Worm (Caenorhabditis elegans): ENCODE results near the gene ttr-9.

The ttr-9 gene

DNA sequence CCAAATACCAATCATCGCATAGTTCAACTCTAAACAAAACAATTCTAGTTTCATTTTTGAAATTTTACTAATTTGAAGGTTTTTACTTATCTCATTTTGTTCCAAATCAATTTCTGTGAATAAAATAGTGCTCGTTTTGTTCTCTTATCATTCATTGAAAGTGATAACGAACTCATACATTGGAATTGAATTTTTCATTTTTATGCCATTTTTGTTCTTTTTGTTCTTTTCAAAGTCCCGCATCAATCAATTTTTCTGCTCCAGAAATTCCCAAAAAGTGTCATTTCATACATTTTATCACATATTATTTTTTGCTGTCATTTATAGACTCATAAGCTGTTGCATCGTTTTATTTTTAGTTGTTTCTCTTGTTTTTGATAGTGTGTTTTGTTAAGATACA, 31.3 kb upstream of the ttr-9 start (continued):
- TF ChIP-seq dmd-9 (GFP tag; IDR thresholded peaks at IDR 0.05) (no peak), zfp-2 (tag; optimal IDR thresholded peaks at IDR 0.05) (no peak), ceh-44 (GFP tag; IDR thresholded peaks at IDR 0.05) (no peak), Y75B8A.6 (GFP tag; IDR thresholded peaks at IDR 0.05) (no peak), spr-3 (GFP tag; optimal IDR thresholded peaks at IDR 0.05) (no peak), jun-1 (tag; optimal IDR thresholded peaks at IDR 0.05) (no peak), ceh-20 (GFP tag; IDR thresholded peaks at IDR 0.05) (no peak), unc-130 (GFP tag; optimal IDR thresholded peaks at IDR 0.05) (no peak), hlh-30 (tag; optimal IDR thresholded peaks at IDR 0.05; ENCODE audit: insufficient read depth) (no peak), cey-2 (tag; optimal IDR thresholded peaks at IDR 0.05; ENCODE audit: borderline replicate concordance, insufficient read depth) (no peak), daf-12 (tag; optimal IDR thresholded peaks at IDR 0.05) (no peak), nhr-102 (tag; optimal IDR thresholded peaks at IDR 0.05) (no peak), mes-2 (tag; optimal IDR thresholded peaks at IDR 0.05; ENCODE audit: poor library complexity, severe bottlenecking) (no peak), ztf-11 (tag; optimal IDR thresholded peaks at IDR 0.05) (no peak), nhr-41 (GFP tag; IDR thresholded peaks at IDR 0.05) (no peak), fos-1 (tag; optimal IDR thresholded peaks at IDR 0.05) (no peak), nhr-25 (tag; optimal IDR thresholded peaks at IDR 0.05; ENCODE audit: borderline replicate concordance, insufficient read depth) (no peak)

DNA sequence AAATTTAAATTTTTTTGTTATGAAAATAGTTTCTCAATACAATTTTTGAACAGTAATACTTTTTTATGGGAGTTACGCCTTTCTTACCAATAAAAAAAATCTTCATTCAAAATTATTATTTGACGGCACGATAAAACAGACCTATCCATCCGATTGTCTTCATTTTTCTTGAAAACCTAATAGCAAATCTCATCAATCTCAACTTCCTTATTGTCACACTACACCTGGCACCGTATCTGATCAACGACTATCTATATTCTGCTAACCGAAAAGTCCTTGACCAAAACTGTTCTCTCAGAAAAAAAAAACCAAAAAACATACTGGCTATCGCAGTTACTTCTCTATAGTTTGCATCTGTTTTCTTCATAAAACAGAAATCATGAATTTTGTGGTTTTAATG, 30.0 kb upstream of the ttr-9 start:
- peak in 1 of 2 experiments; percentile 97 for TF ChIP-seq unc-62 (GFP tag; optimal IDR thresholded peaks at IDR 0.05 in 1 of 2)
- TF ChIP-seq unc-62 (tag; optimal IDR thresholded peaks at IDR 0.05), result no peak
- TF ChIP-seq lin-13 (GFP tag; optimal IDR thresholded peaks at IDR 0.05), result no peak
- TF ChIP-seq mep-1 (tag; optimal IDR thresholded peaks at IDR 0.05), result no peak
- TF ChIP-seq aha-1 (tag), result peak; percentile 89
- no peak for TF ChIP-seq lin-15B (tag; optimal IDR thresholded peaks at IDR 0.05)

ce11 chrIV:9535105-9535504, 29.0 kb upstream of the ttr-9 start:
- TF ChIP-seq madf-5 (GFP tag; IDR thresholded peaks at IDR 0.05) (no peak), dve-1 (tag; optimal IDR thresholded peaks at IDR 0.05; ENCODE audit: insufficient read depth) (peak; percentile 22), nhr-102 (tag; optimal IDR thresholded peaks at IDR 0.05) (no peak), lin-29 (GFP tag; IDR thresholded peaks at IDR 0.05) (no peak), hlh-30 (tag; optimal IDR thresholded peaks at IDR 0.05; ENCODE audit: insufficient read depth) (peak; percentile 63), hlh-11 (tag; optimal IDR thresholded peaks at IDR 0.05) (peak; percentile 37), nhr-28 (tag; optimal IDR thresholded peaks at IDR 0.05) (peak; percentile 63), dmd-6 (GFP tag; IDR thresholded peaks at IDR 0.05) (peak; percentile 21; the same call in 1 of the 2 replicates), nhr-76 (tag; optimal IDR thresholded peaks at IDR 0.05) (no peak), aha-1 (tag) (peak; percentile 88), nhr-6 (tag; optimal IDR thresholded peaks at IDR 0.05) (no peak), F37D6.2 (tag; optimal IDR thresholded peaks at IDR 0.05) (no peak), mdl-1 (tag; optimal IDR thresholded peaks at IDR 0.05) (peak in 1 of 2 experiments; percentile 19)

DNA sequence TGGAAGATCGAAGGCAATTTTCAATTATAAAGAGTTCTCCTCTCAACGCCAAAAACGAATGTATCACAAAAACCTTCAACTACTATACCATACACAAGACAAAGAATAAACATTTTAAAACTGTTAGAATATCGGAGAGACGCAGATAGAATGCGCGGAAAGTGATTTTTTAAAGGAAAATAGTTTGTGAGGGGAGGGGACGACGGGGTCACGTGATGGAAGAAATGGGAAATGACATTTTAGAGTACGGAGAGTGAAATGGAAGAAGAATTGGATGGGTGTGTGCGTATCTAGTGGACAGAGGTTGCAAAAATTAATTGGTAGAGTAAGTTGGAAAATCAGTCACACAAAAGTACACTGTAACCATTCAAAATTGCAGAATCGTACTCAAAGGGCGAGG, 28.2 kb upstream of the ttr-9 start:
- TF ChIP-seq Y5F2A.4 (GFP tag; optimal IDR thresholded peaks at IDR 0.05) (no peak), ctbp-1 (GFP tag; IDR thresholded peaks at IDR 0.05) (no peak), lin-38 (GFP tag; IDR thresholded peaks at IDR 0.05) (no peak), ztf-11 (tag; optimal IDR thresholded peaks at IDR 0.05) (no peak), sdz-12 (GFP tag; optimal IDR thresholded peaks at IDR 0.05) (no peak), madf-5 (GFP tag; IDR thresholded peaks at IDR 0.05) (no peak), aly-2 (tag; optimal IDR thresholded peaks at IDR 0.05) (no peak), lin-39 (tag; optimal IDR thresholded peaks at IDR 0.05) (no peak), daf-12 (tag; optimal IDR thresholded peaks at IDR 0.05) (no peak), tag-97 (GFP tag; IDR thresholded peaks at IDR 0.05) (no peak), nhr-11 (tag; optimal IDR thresholded peaks at IDR 0.05) (no peak), ceh-32 (tag; optimal IDR thresholded peaks at IDR 0.05; ENCODE audit: poor library complexity) (no peak), mep-1 (tag; optimal IDR thresholded peaks at IDR 0.05) (peak; percentile 58), egl-27 (tag; optimal IDR thresholded peaks at IDR 0.05) (no peak), dve-1 (tag; optimal IDR thresholded peaks at IDR 0.05; ENCODE audit: insufficient read depth) (peak; percentile 63), T26A8.4 (GFP tag; IDR thresholded peaks at IDR 0.05) (no peak), nhr-25 (tag; optimal IDR thresholded peaks at IDR 0.05; ENCODE audit: borderline replicate concordance, insufficient read depth) (peak; percentile 49), hlh-11 (tag; optimal IDR thresholded peaks at IDR 0.05) (peak; percentile 32), set-16 (GFP tag; IDR thresholded peaks at IDR 0.05) (no peak), T20F7.1 (GFP tag; optimal IDR thresholded peaks at IDR 0.05) (no peak), F26F4.8 (GFP tag; conservative IDR thresholded peaks at IDR 0.05) (no peak)

All from whole organism, L4 larva.